Fruit fly (Drosophila melanogaster): ENCODE measurements around the gene Efa6.

Gene Efa6

dm6 chr3R:22639239-22639858 lies 51.8 kb downstream of the Efa6 start, which contains the start of the genes loco and wake (continued):
- TF ChIP-seq CG7928 (GFP tag; optimal IDR thresholded peaks at IDR 0.05), result no peak
- TF ChIP-seq ato (GFP tag; IDR thresholded peaks at IDR 0.05; ENCODE audit: partially characterized antibody), result peak; percentile 71; the same call in 1 of the 2 replicates
- TF ChIP-seq sisA (GFP tag; IDR thresholded peaks at IDR 0.05), result no peak
- TF ChIP-seq CG43689 (GFP tag; IDR thresholded peaks at IDR 0.05), result no peak
- TF ChIP-seq ttk (GFP tag; IDR thresholded peaks at IDR 0.05), result no peak
- no peak for TF ChIP-seq CG9609 (GFP tag; optimal IDR thresholded peaks at IDR 0.05)
- TF ChIP-seq Oli (tag; optimal IDR thresholded peaks at IDR 0.05), result no peak
- TF ChIP-seq CG15269 (tag; optimal IDR thresholded peaks at IDR 0.05), result no peak
- peak; percentile 55 for TF ChIP-seq zen (tag; optimal IDR thresholded peaks at IDR 0.05)
- TF ChIP-seq vnd (GFP tag; IDR thresholded peaks at IDR 0.05; ENCODE audit: partially characterized antibody), result peak; percentile 86
- TF ChIP-seq nau (GFP tag; optimal IDR thresholded peaks at IDR 0.05), result no peak
- TF ChIP-seq CG9817 (tag; optimal IDR thresholded peaks at IDR 0.05), result no peak
- peak; percentile 98 for TF ChIP-seq Lhr (GFP tag; optimal IDR thresholded peaks at IDR 0.05)
- no peak for TF ChIP-seq h (optimal IDR thresholded peaks at IDR 0.05)
- no peak for TF ChIP-seq dm (GFP tag; optimal IDR thresholded peaks at IDR 0.05)
- no peak for TF ChIP-seq CG11085 (GFP tag; IDR thresholded peaks at IDR 0.05)
- TF ChIP-seq BEAF-32 (GFP tag; optimal IDR thresholded peaks at IDR 0.05), result peak; percentile 94
- peak; percentile 97 for TF ChIP-seq sna (GFP tag; IDR thresholded peaks at IDR 0.05; ENCODE audit: partially characterized antibody)
- TF ChIP-seq CG3847 (GFP tag; IDR thresholded peaks at IDR 0.05), result peak; percentile 88
- TF ChIP-seq CG9437 (GFP tag; optimal IDR thresholded peaks at IDR 0.05), result no peak
- TF ChIP-seq CG1603 (tag; optimal IDR thresholded peaks at IDR 0.05), result peak; percentile 28
- peak in 1 of 2 experiments; percentile 9 for TF ChIP-seq Trl (optimal IDR thresholded peaks at IDR 0.05)
- no peak for TF ChIP-seq Trl (GFP tag; optimal IDR thresholded peaks at IDR 0.05)
- TF ChIP-seq CG6813 (GFP tag; optimal IDR thresholded peaks at IDR 0.05), result no peak
- no peak for TF ChIP-seq ranshi (GFP tag; IDR thresholded peaks at IDR 0.05)
- TF ChIP-seq danr (GFP tag; IDR thresholded peaks at IDR 0.05), result no peak
- no peak for TF ChIP-seq Rx (GFP tag; IDR thresholded peaks at IDR 0.05)
- TF ChIP-seq grn (GFP tag; optimal IDR thresholded peaks at IDR 0.05), result no peak
- no peak for TF ChIP-seq slbo (GFP tag; IDR thresholded peaks at IDR 0.05)
- no peak for TF ChIP-seq aop (GFP tag; IDR thresholded peaks at IDR 0.05)
- TF ChIP-seq crol (GFP tag; IDR thresholded peaks at IDR 0.05), result no peak
- peak; percentile 71 for TF ChIP-seq Sin3A (optimal IDR thresholded peaks at IDR 0.05)
- no peak for TF ChIP-seq corto (GFP tag; optimal IDR thresholded peaks at IDR 0.05)
- no peak for TF ChIP-seq CG17912 (GFP tag; optimal IDR thresholded peaks at IDR 0.05)
- no peak for TF ChIP-seq CG6683 (GFP tag; optimal IDR thresholded peaks at IDR 0.05)
- no peak for TF ChIP-seq CG7556 (GFP tag; optimal IDR thresholded peaks at IDR 0.05)
- TF ChIP-seq CG12071 (GFP tag; optimal IDR thresholded peaks at IDR 0.05), result no peak
- TF ChIP-seq gcm2 (GFP tag; optimal IDR thresholded peaks at IDR 0.05), result no peak
- TF ChIP-seq hkb (optimal IDR thresholded peaks at IDR 0.05), result no peak
- no peak for TF ChIP-seq hkb (GFP tag; IDR thresholded peaks at IDR 0.05)
- peak; percentile 82; the same call in 2 of the 3 replicates for TF ChIP-seq Opbp (GFP tag; IDR thresholded peaks at IDR 0.05; ENCODE audit: partially characterized antibody)
- TF ChIP-seq sens-2 (GFP tag; IDR thresholded peaks at IDR 0.05), result no peak
- TF ChIP-seq bbx (GFP tag; IDR thresholded peaks at IDR 0.05; ENCODE audit: partially characterized antibody), result peak; percentile 84
- no peak for TF ChIP-seq br (optimal IDR thresholded peaks at IDR 0.05)
- TF ChIP-seq Ada2b (GFP tag; IDR thresholded peaks at IDR 0.05), result 0 out of 2 replicates have a peak, but pooled peaks have one; percentile 3
- no peak for TF ChIP-seq CG10462 (GFP tag; optimal IDR thresholded peaks at IDR 0.05)
- TF ChIP-seq lov (optimal IDR thresholded peaks at IDR 0.05), result no peak
- no peak for TF ChIP-seq lov (GFP tag; IDR thresholded peaks at IDR 0.05)
- TF ChIP-seq CG3163 (GFP tag; optimal IDR thresholded peaks at IDR 0.05), result peak; percentile 4
- TF ChIP-seq Hr39 (optimal IDR thresholded peaks at IDR 0.05), result no peak
- TF ChIP-seq fd64A (GFP tag; optimal IDR thresholded peaks at IDR 0.05), result no peak
- no peak for TF ChIP-seq CG13624 (GFP tag; optimal IDR thresholded peaks at IDR 0.05)
- peak; percentile 88 for TF ChIP-seq amos (GFP tag; IDR thresholded peaks at IDR 0.05; ENCODE audit: partially characterized antibody)
